Worm (Caenorhabditis elegans): ENCODE results near the gene ugt-37.

- TF ChIP-seq dao-5 (tag; optimal IDR thresholded peaks at IDR 0.05) = no peak
- TF ChIP-seq W03F9.2 (tag; optimal IDR thresholded peaks at IDR 0.05) = no peak
- TF ChIP-seq him-1 (tag; optimal IDR thresholded peaks at IDR 0.05) = no peak
These were observed 4.8 kb downstream of the ugt-37 start for ce11 chrV:7140368-7140767.
